Worm (Caenorhabditis elegans) whole organism, L4/young adult: ENCODE results near the gene srj-21.

Experiments used
- W03F9.2 ChIP-seq: fragments of 150-350 bp; optimal IDR thresholded peaks from 2 replicates; lab custom pipeline; 2014; ENCODE audit warnings: missing biosample characterization, missing genetic modification characterization
- dao-5 ChIP-seq: sonication (generic microtip); optimal IDR thresholded peaks from 2 replicates; lab custom pipeline; 2016; ENCODE audit warnings: missing genotype, missing genetic modification characterization, moderate library complexity, missing compliant biosample characterization

DNA sequence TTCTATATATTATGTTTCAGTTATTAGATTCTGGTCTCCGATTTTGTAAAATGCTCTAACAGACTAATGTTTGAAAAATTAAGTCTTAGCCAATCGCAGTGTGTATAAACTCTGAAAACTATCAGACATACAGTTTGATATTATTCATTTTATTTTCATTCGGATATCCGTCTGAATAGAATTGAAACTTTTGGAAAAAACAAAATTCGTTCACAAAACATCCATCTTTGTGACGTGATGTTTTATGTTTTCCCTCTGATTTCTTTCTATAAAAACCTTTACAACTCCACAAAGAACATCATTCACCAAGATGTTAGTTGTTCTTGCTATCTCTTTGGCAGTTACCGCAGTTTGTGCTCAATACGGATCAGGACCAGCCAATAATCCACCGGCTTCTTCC is 48.4 kb downstream of the srj-21 start, which contains the start of gene ule-3:
- TF ChIP-seq dao-5 (tag; lab: Kevin White, UChicago) (no peak), W03F9.2 (tag; lab: Kevin White, UChicago) (no peak)
